Fruit fly (Drosophila melanogaster) whole organism, embryonic: ENCODE results near the gene Gbs-76A.

Source experiments
- Abd-B ChIP-seq: fragments of 200-800 bp; sonication (Bioruptor generic); optimal IDR thresholded peaks from 2 replicates; lab custom pipeline; 2018; ENCODE audit warnings: missing biosample characterization, mild to moderate bottlenecking, missing genetic modification characterization, moderate library complexity
- Bgb ChIP-seq: fragments of 200-800 bp; sonication (Bioruptor generic); IDR thresholded peaks from 2 replicates; pipeline ENCODE4 v1.3.6; 2022; ENCODE audit warnings: missing biosample characterization, missing genetic modification characterization; ENCODE audit not compliant: partially characterized antibody
- Blimp-1 ChIP-seq: fragments of 200-800 bp; sonication (Bioruptor generic); optimal IDR thresholded peaks from 3 replicates; lab custom pipeline; 2018; ENCODE audit warnings: missing biosample characterization, missing genetic modification characterization, mild to moderate bottlenecking, moderate library complexity, missing genetic modification reagents
- C15 ChIP-seq: fragments of 200-800 bp; sonication (Bioruptor generic); IDR thresholded peaks from 3 replicates; pipeline ENCODE4 v1.3.6; 2022; ENCODE audit warnings: missing biosample characterization, missing genetic modification characterization
- CG10366 ChIP-seq: fragments of 200-800 bp; sonication (Bioruptor generic); IDR thresholded peaks from 2 replicates; pipeline ENCODE4 v1.3.6; 2022; ENCODE audit warnings: missing biosample characterization, missing genetic modification characterization
- CG10431 ChIP-seq: fragments of 200-800 bp; sonication (Bioruptor generic); optimal IDR thresholded peaks from 3 replicates; lab custom pipeline; 2018; ENCODE audit warnings: missing biosample characterization, mild to moderate bottlenecking, missing genetic modification characterization
- CG12155 ChIP-seq: fragments of 200-800 bp; sonication (Bioruptor generic); optimal IDR thresholded peaks from 3 replicates; lab custom pipeline; 2016; ENCODE audit warnings: missing biosample characterization, missing genetic modification characterization
- CG12299 ChIP-seq: fragments of 200-800 bp; sonication (Bioruptor generic); optimal IDR thresholded peaks from 2 replicates; lab custom pipeline; 2018; ENCODE audit warnings: missing biosample characterization, mild to moderate bottlenecking, missing genetic modification characterization
- CG13775 ChIP-seq: fragments of 200-800 bp; sonication (Bioruptor generic); optimal IDR thresholded peaks from 3 replicates; lab custom pipeline; 2017; ENCODE audit warnings: missing biosample characterization, mild to moderate bottlenecking, missing genetic modification characterization
- CG14667 ChIP-seq: fragments of 200-800 bp; sonication (Bioruptor generic); IDR thresholded peaks from 2 replicates; pipeline ENCODE4 v1.3.6; 2022; ENCODE audit warnings: missing biosample characterization, missing genetic modification characterization
- CG18476 ChIP-seq: fragments of 200-800 bp; sonication (Bioruptor generic); optimal IDR thresholded peaks from 2 replicates; lab custom pipeline; 2016; ENCODE audit warnings: missing biosample characterization, mild to moderate bottlenecking, missing genetic modification characterization
- CG2120 ChIP-seq: fragments of 200-800 bp; sonication (Bioruptor generic); optimal IDR thresholded peaks from 3 replicates; lab custom pipeline; 2016; ENCODE audit warnings: missing biosample characterization, missing genetic modification characterization
- CG42726 ChIP-seq: fragments of 200-800 bp; sonication (Bioruptor generic); IDR thresholded peaks from 2 replicates; pipeline ENCODE4 v1.3.6; 2022; ENCODE audit warnings: missing biosample characterization, missing genetic modification characterization; ENCODE audit not compliant: partially characterized antibody
- CG4282 ChIP-seq: fragments of 200-800 bp; sonication (Bioruptor generic); optimal IDR thresholded peaks from 2 replicates; lab custom pipeline; 2016; ENCODE audit warnings: missing biosample characterization, missing genetic modification characterization
- CG4707 ChIP-seq: fragments of 200-800 bp; sonication (Bioruptor generic); optimal IDR thresholded peaks from 2 replicates; lab custom pipeline; 2018; ENCODE audit warnings: missing biosample characterization, mild to moderate bottlenecking, missing genetic modification characterization, moderate library complexity
- CG5953 ChIP-seq: fragments of 200-800 bp; sonication (Bioruptor generic); IDR thresholded peaks from 2 replicates; pipeline ENCODE4 v1.3.6; 2022; ENCODE audit warnings: missing biosample characterization, missing genetic modification characterization
- CG6765 ChIP-seq: fragments of 200-800 bp; sonication (Bioruptor generic); optimal IDR thresholded peaks from 3 replicates; lab custom pipeline; 2017; ENCODE audit warnings: missing biosample characterization, mild to moderate bottlenecking, missing genetic modification characterization
- CG8388 ChIP-seq: fragments of 200-800 bp; sonication (Bioruptor generic); optimal IDR thresholded peaks from 2 replicates; lab custom pipeline; 2019; ENCODE audit warnings: missing biosample characterization, mild to moderate bottlenecking, missing genetic modification characterization, moderate library complexity
- CG9817 ChIP-seq: fragments of 200-800 bp; sonication (Bioruptor generic); optimal IDR thresholded peaks from 2 replicates; lab custom pipeline; 2018; ENCODE audit warnings: missing biosample characterization, mild to moderate bottlenecking, missing genetic modification characterization, moderate library complexity
- Dek ChIP-seq: fragments of 200-800 bp; sonication (Bioruptor generic); optimal IDR thresholded peaks from 3 replicates; lab custom pipeline; 2019; ENCODE audit warnings: missing biosample characterization, mild to moderate bottlenecking, missing genetic modification characterization, moderate library complexity
- Drgx ChIP-seq: fragments of 200-800 bp; sonication (Bioruptor generic); IDR thresholded peaks from 2 replicates; pipeline ENCODE4 v1.3.6; 2022; ENCODE audit warnings: missing biosample characterization, missing genetic modification characterization
- ERR ChIP-seq: fragments of 200-800 bp; sonication (Bioruptor generic); optimal IDR thresholded peaks from 2 replicates; lab custom pipeline; 2016; ENCODE audit warnings: missing biosample characterization, missing genetic modification characterization
- Fer2 ChIP-seq: fragments of 200-800 bp; sonication (Bioruptor generic); optimal IDR thresholded peaks from 2 replicates; lab custom pipeline; 2018; ENCODE audit warnings: missing biosample characterization, mild to moderate bottlenecking, missing genetic modification characterization, moderate library complexity
- HHEX ChIP-seq: fragments of 200-800 bp; sonication (Bioruptor generic); optimal IDR thresholded peaks from 3 replicates; lab custom pipeline; 2017; ENCODE audit warnings: missing biosample characterization, mild to moderate bottlenecking, missing genetic modification characterization, missing genetic modification reagents
- Hey ChIP-seq: fragments of 200-800 bp; sonication (Bioruptor generic); optimal IDR thresholded peaks from 3 replicates; lab custom pipeline; 2018; ENCODE audit warnings: missing biosample characterization, mild to moderate bottlenecking, missing genetic modification characterization
- Lhr ChIP-seq: fragments of 200-800 bp; sonication (Bioruptor generic); optimal IDR thresholded peaks from 3 replicates; lab custom pipeline; 2017; ENCODE audit warnings: mild to moderate bottlenecking, missing biosample characterization, missing genetic modification reagents, missing genetic modification characterization
- Nf-YC ChIP-seq: fragments of 200-800 bp; optimal IDR thresholded peaks from 3 replicates; lab custom pipeline; 2019; ENCODE audit warnings: missing biosample characterization, mild to moderate bottlenecking, missing genetic modification characterization, moderate library complexity
- Sin3A ChIP-seq: fragments of >200 bp; optimal IDR thresholded peaks from 2 replicates; lab custom pipeline; 2018
- Trl ChIP-seq, 3 experiments: fragments of >200 bp in 2 of 3; fragments of 200-800 bp in 1 of 3; sonication (Bioruptor generic) in 1 of 3; optimal IDR thresholded peaks; 2 replicates in 1 of 3; 3 replicates in 2 of 3; lab custom pipeline; 2016 to 2017; ENCODE audit warnings: missing biosample characterization in 1 of 3, missing genetic modification characterization in 1 of 3
- ap ChIP-seq: fragments of 200-800 bp; sonication (Bioruptor generic); IDR thresholded peaks from 2 replicates; pipeline ENCODE4 v1.3.6; 2022; ENCODE audit warnings: missing biosample characterization, missing genetic modification characterization
- ash1 ChIP-seq: fragments of 200-800 bp; sonication (Bioruptor generic); optimal IDR thresholded peaks from 2 replicates; lab custom pipeline; 2018; ENCODE audit warnings: missing biosample characterization, mild to moderate bottlenecking, missing genetic modification characterization
- cas ChIP-seq: fragments of 200-800 bp; sonication (Bioruptor generic); IDR thresholded peaks from 2 replicates; pipeline ENCODE4 v1.3.6; 2022; ENCODE audit warnings: missing biosample characterization, missing genetic modification characterization
- croc ChIP-seq: fragments of 200-800 bp; sonication (Bioruptor generic); conservative IDR thresholded peaks from 3 replicates; pipeline ENCODE4 v1.3.6; 2022; ENCODE audit warnings: missing biosample characterization, missing genetic modification characterization
- jigr1 ChIP-seq: fragments of 200-800 bp; sonication (Bioruptor generic); IDR thresholded peaks from 3 replicates; pipeline ENCODE4 v1.3.6; 2022; ENCODE audit warnings: missing biosample characterization, missing genetic modification characterization
- lilli ChIP-seq: fragments of 200-800 bp; sonication (Bioruptor generic); optimal IDR thresholded peaks from 3 replicates; lab custom pipeline; 2016; ENCODE audit warnings: missing biosample characterization, missing genetic modification characterization
- lov ChIP-seq, 2 experiments: fragments of 200-800 bp in 1 of 2; fragments of >200 bp in 1 of 2; sonication (Bioruptor generic) in 1 of 2; IDR thresholded peaks in 1 of 2; optimal IDR thresholded peaks in 1 of 2; 2 replicates in 1 of 2; 3 replicates in 1 of 2; pipeline versions ENCODE4 v1.3.6 to Lab custom; 2017 to 2022; ENCODE audit warnings: missing biosample characterization in 1 of 2, missing genetic modification characterization in 1 of 2
- nmo ChIP-seq: fragments of 200-800 bp; sonication (Bioruptor generic); optimal IDR thresholded peaks from 2 replicates; lab custom pipeline; 2018; ENCODE audit warnings: missing biosample characterization, mild to moderate bottlenecking, missing genetic modification characterization, moderate library complexity
- nom ChIP-seq: fragments of 200-800 bp; sonication (Bioruptor generic); optimal IDR thresholded peaks from 2 replicates; lab custom pipeline; 2017; ENCODE audit warnings: missing biosample characterization, missing genetic modification characterization, mild to moderate bottlenecking, moderate library complexity, missing genetic modification reagents
- onecut ChIP-seq: fragments of 200-800 bp; sonication (Bioruptor generic); IDR thresholded peaks from 2 replicates; pipeline ENCODE4 v1.3.6; 2022; ENCODE audit warnings: missing biosample characterization, missing genetic modification characterization
- pfk ChIP-seq: fragments of 200-800 bp; sonication (Bioruptor generic); optimal IDR thresholded peaks from 2 replicates; lab custom pipeline; 2018; ENCODE audit warnings: missing biosample characterization, mild to moderate bottlenecking, missing genetic modification characterization, moderate library complexity
- pho ChIP-seq: fragments of 200-800 bp; sonication (Bioruptor generic); optimal IDR thresholded peaks from 2 replicates; lab custom pipeline; 2016; ENCODE audit warnings: missing biosample characterization, missing genetic modification characterization
- phol ChIP-seq: fragments of 200-800 bp; sonication (Bioruptor generic); optimal IDR thresholded peaks from 3 replicates; lab custom pipeline; 2018; ENCODE audit warnings: missing biosample characterization, mild to moderate bottlenecking, missing genetic modification characterization, moderate library complexity
- pnt ChIP-seq: fragments of 200-800 bp; sonication (Bioruptor generic); optimal IDR thresholded peaks from 3 replicates; lab custom pipeline; 2016; ENCODE audit warnings: missing biosample characterization, missing genetic modification characterization
- prd ChIP-seq, 3 experiments: fragments of >200 bp in 2 of 3; fragments of 200-800 bp in 1 of 3; sonication (Bioruptor generic) in 1 of 3; optimal IDR thresholded peaks in 2 of 3; IDR thresholded peaks in 1 of 3; 2 replicates in 2 of 3; 3 replicates in 1 of 3; pipeline versions ENCODE4 v1.3.6 to Lab custom; 2017 to 2022; ENCODE audit warnings: missing biosample characterization in 1 of 3, missing genetic modification characterization in 1 of 3
- scrt ChIP-seq: fragments of 200-800 bp; sonication (Bioruptor generic); optimal IDR thresholded peaks from 2 replicates; lab custom pipeline; 2018; ENCODE audit warnings: missing biosample characterization, mild to moderate bottlenecking, missing genetic modification characterization, moderate library complexity
- sd ChIP-seq: fragments of 200-800 bp; sonication (Bioruptor generic); optimal IDR thresholded peaks from 3 replicates; lab custom pipeline; 2018; ENCODE audit warnings: missing biosample characterization, mild to moderate bottlenecking, missing genetic modification characterization, moderate library complexity
- unpg ChIP-seq: fragments of 200-800 bp; sonication (Bioruptor generic); optimal IDR thresholded peaks from 3 replicates; lab custom pipeline; 2018; ENCODE audit warnings: missing biosample characterization, mild to moderate bottlenecking, missing genetic modification characterization, moderate library complexity
- vnd ChIP-seq: fragments of 200-800 bp; sonication (Bioruptor generic); IDR thresholded peaks from 3 replicates; pipeline ENCODE4 v1.3.6; 2022; ENCODE audit warnings: missing biosample characterization, missing genetic modification characterization; ENCODE audit not compliant: partially characterized antibody

The Gbs-76A gene

dm6 chr3L:19263480-19264140 lies 29.0 kb downstream of the Gbs-76A start, which contains the start of the genes CG42374 and Mettl5 (continued):
- TF ChIP-seq ERR (GFP tag; lab: Kevin White, UChicago), result no peak
- no peak for TF ChIP-seq Lhr (GFP tag; lab: Kevin White, UChicago)
- no peak for TF ChIP-seq ash1 (GFP tag; lab: Kevin White, UChicago)
- TF ChIP-seq C15, result no peak
- TF ChIP-seq CG14667 (GFP tag; lab: Robert Waterston, UW), result no peak
- TF ChIP-seq sd, result peak; percentile 27
- no peak for TF ChIP-seq pfk (GFP tag; lab: Kevin White, UChicago)
- TF ChIP-seq Trl (optimal IDR thresholded peaks at IDR 0.05; lab: Kevin White, UChicago), result no peak
- TF ChIP-seq Trl (GFP tag; optimal IDR thresholded peaks at IDR 0.05; lab: Kevin White, UChicago), result no peak
- no peak for TF ChIP-seq CG4707 (GFP tag; lab: Kevin White, UChicago)
- no peak for TF ChIP-seq vnd (GFP tag; lab: Robert Waterston, UW)
- TF ChIP-seq Blimp-1, result peak; percentile 18
- TF ChIP-seq CG10431, result no peak
- TF ChIP-seq Fer2 (tag; lab: Kevin White, UChicago), result no peak
- no peak for TF ChIP-seq ap (GFP tag; lab: Robert Waterston, UW)
- no peak for TF ChIP-seq lov (optimal IDR thresholded peaks at IDR 0.05; lab: Kevin White, UChicago)
- TF ChIP-seq lov (GFP tag; IDR thresholded peaks at IDR 0.05; lab: Robert Waterston, UW), result no peak
- TF ChIP-seq Abd-B (GFP tag; lab: Kevin White, UChicago), result no peak
- peak; percentile 69 for TF ChIP-seq unpg (GFP tag; lab: Kevin White, UChicago)
- peak; percentile 15 for TF ChIP-seq nmo (GFP tag; lab: Kevin White, UChicago)
- TF ChIP-seq CG2120 (GFP tag; lab: Kevin White, UChicago), result peak; percentile 32
- peak; percentile 76 for TF ChIP-seq Drgx (GFP tag; lab: Robert Waterston, UW)
- TF ChIP-seq CG42726 (GFP tag; lab: Robert Waterston, UW), result no peak
- no peak for TF ChIP-seq CG4282 (GFP tag; lab: Kevin White, UChicago)
- no peak for TF ChIP-seq CG9817 (tag; lab: Kevin White, UChicago)
- TF ChIP-seq CG6765 (GFP tag; lab: Kevin White, UChicago), result peak; percentile 29
- no peak for TF ChIP-seq pho (GFP tag; lab: Kevin White, UChicago)
- TF ChIP-seq phol (tag; lab: Kevin White, UChicago), result peak; percentile 51
- no peak for TF ChIP-seq Bgb (GFP tag; lab: Robert Waterston, UW)
- 0 out of 2 replicates have a peak, but pooled peaks have one; percentile 1 for TF ChIP-seq CG5953 (GFP tag; lab: Robert Waterston, UW)
- no peak for TF ChIP-seq CG12155
- TF ChIP-seq CG8388 (GFP tag; lab: Kevin White, UChicago), result peak; percentile 38
- TF ChIP-seq croc (GFP tag; lab: Robert Waterston, UW), result no peak
- TF ChIP-seq CG18476, result peak; percentile 17
- TF ChIP-seq CG13775, result no peak
- TF ChIP-seq Dek (tag; lab: Kevin White, UChicago), result peak; percentile 25
- no peak for TF ChIP-seq prd (optimal IDR thresholded peaks at IDR 0.05; lab: Kevin White, UChicago)
- TF ChIP-seq prd (GFP tag; IDR thresholded peaks at IDR 0.05; lab: Robert Waterston, UW), result peak; percentile 44; the same call in 1 of the 3 replicates
- TF ChIP-seq Hey (tag; lab: Kevin White, UChicago), result no peak
- 0 out of 2 replicates have a peak, but pooled peaks have one; percentile 4 for TF ChIP-seq onecut
- TF ChIP-seq pnt (GFP tag; lab: Kevin White, UChicago), result no peak
- peak; percentile 44; the same call in 1 of the 2 replicates for TF ChIP-seq CG10366 (GFP tag; lab: Robert Waterston, UW)
- peak; percentile 49 for TF ChIP-seq HHEX (GFP tag; lab: Kevin White, UChicago)
- no peak for TF ChIP-seq nom (GFP tag; lab: Kevin White, UChicago)
- TF ChIP-seq Nf-YC (tag; lab: Kevin White, UChicago), result no peak
- TF ChIP-seq scrt (GFP tag; lab: Kevin White, UChicago), result peak; percentile 38
- TF ChIP-seq cas (GFP tag; lab: Robert Waterston, UW), result no peak
- TF ChIP-seq Sin3A, result no peak
- TF ChIP-seq lilli (GFP tag; lab: Kevin White, UChicago), result peak; percentile 13
- no peak for TF ChIP-seq CG12299 (tag; lab: Kevin White, UChicago)
- TF ChIP-seq jigr1 (GFP tag; lab: Robert Waterston, UW), result no peak
